Worm (Caenorhabditis elegans) whole organism, L1 larva: Measurements from ENCODE around the gene F14H3.4.

Experiments used
- C04F5.9 ChIP-seq: sonication (generic microtip); optimal IDR thresholded peaks from 2 replicates; lab custom pipeline; 2016; ENCODE audit warnings: missing genetic modification characterization, missing compliant biosample characterization
- C16A3.4 ChIP-seq: fragments of 150-350 bp; optimal IDR thresholded peaks from 2 replicates; lab custom pipeline; 2014; ENCODE audit warnings: missing biosample characterization, missing genetic modification characterization
- Y116A8C.19 ChIP-seq: sonication (generic microtip); optimal IDR thresholded peaks from 2 replicates; lab custom pipeline; 2016; ENCODE audit warnings: missing compliant biosample characterization, missing genetic modification characterization, borderline replicate concordance
- ama-1 ChIP-seq: fragments of 150-350 bp; optimal IDR thresholded peaks from 2 replicates; lab custom pipeline; 2014
- blmp-1 ChIP-seq: fragments of 150-350 bp; optimal IDR thresholded peaks from 2 replicates; lab custom pipeline; 2014; ENCODE audit warnings: missing biosample characterization, missing genetic modification characterization
- ceh-82 ChIP-seq, 3 experiments: fragments of 150-350 bp in 1 of 3; sonication (generic microtip) in 2 of 3; optimal IDR thresholded peaks; 2 replicates each; lab custom pipeline; 2014 to 2017; ENCODE audit warnings: missing biosample characterization in 3 of 3, missing genetic modification characterization in 3 of 3
- ces-1 ChIP-seq: fragments of 150-350 bp; optimal IDR thresholded peaks from 2 replicates; lab custom pipeline; 2014; ENCODE audit warnings: missing biosample characterization, missing genetic modification reagents, missing genetic modification characterization
- dpl-1 ChIP-seq, 3 experiments: fragments of 150-350 bp in 2 of 3; sonication (generic microtip) in 1 of 3; optimal IDR thresholded peaks; 2 replicates each; lab custom pipeline; 2014 to 2017; ENCODE audit warnings: missing biosample characterization in 3 of 3, missing genetic modification characterization in 3 of 3, missing genetic modification reagents in 3 of 3
- efl-3 ChIP-seq: fragments of 200-800 bp; sonication (Bioruptor generic); optimal IDR thresholded peaks from 2 replicates; lab custom pipeline; 2018; ENCODE audit warnings: mild to moderate bottlenecking, missing genetic modification characterization, missing compliant biosample characterization
- egl-13 ChIP-seq: sonication (generic microtip); optimal IDR thresholded peaks from 2 replicates; lab custom pipeline; 2016; ENCODE audit warnings: missing genotype, missing genetic modification reagents, missing genetic modification characterization, missing compliant biosample characterization
- elt-3 ChIP-seq, 6 experiments: fragments of 150-350 bp in 1 of 6; sonication (generic microtip); optimal IDR thresholded peaks; 2 replicates each; lab custom pipeline; 2017 to 2018; ENCODE audit warnings: missing biosample characterization in 6 of 6, missing genetic modification characterization in 6 of 6, inconsistent platforms in 1 of 6
- ets-5 ChIP-seq: fragments of 200-800 bp; sonication (Bioruptor generic); IDR thresholded peaks from 2 replicates; pipeline ENCODE4 v1.3.6; 2022; ENCODE audit warnings: missing genetic modification characterization, missing compliant biosample characterization
- fkh-10 ChIP-seq: sonication (generic microtip); optimal IDR thresholded peaks from 2 replicates; lab custom pipeline; 2017; ENCODE audit warnings: missing biosample characterization, missing genetic modification reagents, missing genetic modification characterization
- fkh-4 ChIP-seq: sonication (generic microtip); optimal IDR thresholded peaks from 2 replicates; lab custom pipeline; 2016; ENCODE audit warnings: missing compliant biosample characterization, missing genetic modification characterization, borderline replicate concordance
- fkh-8 ChIP-seq: sonication (generic microtip); optimal IDR thresholded peaks from 2 replicates; lab custom pipeline; 2016; ENCODE audit warnings: mild to moderate bottlenecking, missing genetic modification characterization, missing compliant biosample characterization
- hlh-17 ChIP-seq: fragments of 200-800 bp; sonication (Bioruptor generic); optimal IDR thresholded peaks from 2 replicates; lab custom pipeline; 2018; ENCODE audit warnings: missing genetic modification characterization, mild to moderate bottlenecking, missing compliant biosample characterization, moderate library complexity, borderline replicate concordance
- hpl-2 ChIP-seq: fragments of 150-350 bp; optimal IDR thresholded peaks from 2 replicates; lab custom pipeline; 2014; ENCODE audit warnings: missing biosample characterization, missing genetic modification reagents, missing genetic modification characterization
- isw-1 ChIP-seq: fragments of 200-800 bp; sonication (Bioruptor generic); IDR thresholded peaks from 2 replicates; pipeline ENCODE4 v1.3.6; 2022; ENCODE audit warnings: missing genetic modification characterization, missing compliant biosample characterization
- lin-13 ChIP-seq: fragments of 150-350 bp; optimal IDR thresholded peaks from 2 replicates; lab custom pipeline; 2014; ENCODE audit warnings: missing biosample characterization, missing genetic modification reagents, missing genetic modification characterization
- lin-14 ChIP-seq: fragments of 200-800 bp; sonication (Bioruptor generic); optimal IDR thresholded peaks from 2 replicates; lab custom pipeline; 2018; ENCODE audit warnings: mild to moderate bottlenecking, missing genetic modification characterization, moderate library complexity, missing compliant biosample characterization
- lin-15B ChIP-seq: fragments of 150-350 bp; sonication (generic microtip); optimal IDR thresholded peaks from 3 replicates; lab custom pipeline; 2014; ENCODE audit warnings: missing biosample characterization, missing genetic modification characterization
- lin-35 ChIP-seq, 2 experiments: fragments of 150-350 bp; optimal IDR thresholded peaks; 2 replicates each; lab custom pipeline; 2014; ENCODE audit warnings: missing biosample characterization in 2 of 2, missing genetic modification characterization in 2 of 2, missing genetic modification reagents in 2 of 2
- lir-3 ChIP-seq: sonication (generic microtip); optimal IDR thresholded peaks from 2 replicates; lab custom pipeline; 2016; ENCODE audit warnings: mild to moderate bottlenecking, missing genetic modification characterization, moderate library complexity, missing compliant biosample characterization; ENCODE audit not compliant: poor library complexity
- lsy-2 ChIP-seq, 2 experiments: fragments of 150-350 bp; optimal IDR thresholded peaks; 2 replicates each; lab custom pipeline; 2014; ENCODE audit warnings: missing biosample characterization in 2 of 2, missing genetic modification characterization in 2 of 2
- mdl-1 ChIP-seq, 2 experiments: fragments of 150-350 bp; optimal IDR thresholded peaks; 2 replicates each; lab custom pipeline; 2014 to 2017; ENCODE audit warnings: missing biosample characterization in 2 of 2, missing genetic modification characterization in 2 of 2, inconsistent platforms in 1 of 2
- mef-2 ChIP-seq: fragments of 150-350 bp; optimal IDR thresholded peaks from 2 replicates; lab custom pipeline; 2014; ENCODE audit warnings: missing biosample characterization, missing genetic modification characterization
- nhr-11 ChIP-seq: fragments of 150-350 bp; optimal IDR thresholded peaks from 2 replicates; lab custom pipeline; 2014; ENCODE audit warnings: missing biosample characterization, missing genetic modification characterization
- nhr-12 ChIP-seq: sonication (generic microtip); optimal IDR thresholded peaks from 2 replicates; lab custom pipeline; 2017; ENCODE audit warnings: missing biosample characterization, missing genetic modification characterization
- nhr-28 ChIP-seq: fragments of 150-350 bp; optimal IDR thresholded peaks from 2 replicates; lab custom pipeline; 2014; ENCODE audit warnings: missing biosample characterization, missing genetic modification characterization
- nhr-85 ChIP-seq: sonication (generic microtip); peaks from one replicate; lab custom pipeline; 2016; ENCODE audit warnings: missing genetic modification characterization, inconsistent platforms, missing compliant biosample characterization
- nhr-90 ChIP-seq: sonication (generic microtip); optimal IDR thresholded peaks from 2 replicates; lab custom pipeline; 2016; ENCODE audit warnings: mild to moderate bottlenecking, missing genetic modification characterization, missing compliant biosample characterization; ENCODE audit not compliant: poor library complexity
- pqm-1 ChIP-seq: sonication (generic microtip); optimal IDR thresholded peaks from 3 replicates; lab custom pipeline; 2017; ENCODE audit warnings: missing biosample characterization, missing genetic modification characterization
- skn-1 ChIP-seq: fragments of 150-350 bp; optimal IDR thresholded peaks from 2 replicates; lab custom pipeline; 2014; ENCODE audit warnings: missing biosample characterization, missing genetic modification characterization
- sox-4 ChIP-seq: sonication (generic microtip); optimal IDR thresholded peaks from 2 replicates; lab custom pipeline; 2016; ENCODE audit warnings: missing genetic modification characterization, missing compliant biosample characterization
- swsn-7 ChIP-seq: sonication (generic microtip); optimal IDR thresholded peaks from 2 replicates; lab custom pipeline; 2016; ENCODE audit warnings: missing genetic modification characterization, missing compliant biosample characterization
- tbx-2 ChIP-seq: sonication (generic microtip); optimal IDR thresholded peaks from 2 replicates; lab custom pipeline; 2016; ENCODE audit warnings: missing genetic modification characterization, missing compliant biosample characterization
- tlp-1 ChIP-seq: fragments of 150-350 bp; optimal IDR thresholded peaks from 2 replicates; lab custom pipeline; 2014; ENCODE audit warnings: missing biosample characterization, missing genetic modification characterization
- unc-130 ChIP-seq: fragments of 150-350 bp; optimal IDR thresholded peaks from 2 replicates; lab custom pipeline; 2017; ENCODE audit warnings: missing biosample characterization, missing genetic modification characterization, inconsistent platforms
- unc-86 ChIP-seq: sonication (generic microtip); optimal IDR thresholded peaks from 2 replicates; lab custom pipeline; 2016; ENCODE audit warnings: missing genetic modification characterization, missing compliant biosample characterization
- unc-98 ChIP-seq: fragments of 200-800 bp; sonication (Bioruptor generic); IDR thresholded peaks from 2 replicates; pipeline ENCODE4 v1.3.6; 2022; ENCODE audit warnings: missing genetic modification characterization, missing compliant biosample characterization
- xbp-1 ChIP-seq: sonication (generic microtip); optimal IDR thresholded peaks from 2 replicates; lab custom pipeline; 2016; ENCODE audit warnings: missing genetic modification characterization, missing compliant biosample characterization
- zag-1 ChIP-seq: fragments of 150-350 bp; optimal IDR thresholded peaks from 2 replicates; lab custom pipeline; 2014; ENCODE audit warnings: missing biosample characterization, missing genetic modification characterization
- ztf-11 ChIP-seq, 2 experiments: sonication (generic microtip); optimal IDR thresholded peaks; 2 replicates each; lab custom pipeline; 2016 to 2017; ENCODE audit warnings: missing genetic modification characterization in 2 of 2, missing biosample characterization in 1 of 2, missing compliant biosample characterization in 1 of 2
- ztf-4 ChIP-seq: fragments of 150-350 bp; optimal IDR thresholded peaks from 2 replicates; lab custom pipeline; 2014; ENCODE audit warnings: missing biosample characterization, missing genetic modification characterization

Gene F14H3.4

ce11 chrV:16022600-16022999 lies 32.3 kb downstream of the F14H3.4 start (continued):
- TF ChIP-seq unc-130 (tag; lab: Kevin White, UChicago), result no peak
- TF ChIP-seq fkh-4, result peak; percentile 60
- no peak for TF ChIP-seq mef-2
- TF ChIP-seq fkh-10 (GFP tag; lab: Kevin White, UChicago), result no peak
- peak; percentile 66 for TF ChIP-seq unc-98 (GFP tag; lab: Robert Waterston, UW)
- TF ChIP-seq efl-3 (GFP tag; lab: Kevin White, UChicago), result no peak
- TF ChIP-seq egl-13 (tag; lab: Kevin White, UChicago), result no peak
- peak; percentile 1 for TF ChIP-seq C16A3.4 (tag; lab: Kevin White, UChicago)
- TF ChIP-seq sox-4 (tag; lab: Kevin White, UChicago), result peak; percentile 51
- peak; percentile 25 for TF ChIP-seq skn-1
- no peak for TF ChIP-seq lsy-2 (tag; optimal IDR thresholded peaks at IDR 0.05; lab: Kevin White, UChicago)
- no peak for TF ChIP-seq lin-15B
- TF ChIP-seq ztf-11 (tag; optimal IDR thresholded peaks at IDR 0.05; lab: Kevin White, UChicago), result peak in 1 of 2 experiments; percentile 82
- TF ChIP-seq fkh-8, result no peak
- TF ChIP-seq swsn-7 (tag; lab: Kevin White, UChicago), result peak; percentile 52
- TF ChIP-seq xbp-1, result peak; percentile 55
- peak; percentile 30 for TF ChIP-seq Y116A8C.19
- peak; percentile 91 to 95 for TF ChIP-seq lin-35 (GFP tag; optimal IDR thresholded peaks at IDR 0.05; lab: Kevin White, UChicago)
- TF ChIP-seq tbx-2, result no peak
- TF ChIP-seq dpl-1 (GFP tag; optimal IDR thresholded peaks at IDR 0.05; lab: Kevin White, UChicago), result peak; percentile 82 to 91 (median 88)
- TF ChIP-seq nhr-28 (tag; lab: Kevin White, UChicago), result no peak
- TF ChIP-seq unc-86, result no peak
- no peak for TF ChIP-seq ama-1 (lab: Kevin White, UChicago)
- no peak for TF ChIP-seq ets-5 (GFP tag; lab: Robert Waterston, UW)

ce11 chrV:16020042-16020441 lies 34.8 kb downstream of the F14H3.4 start, which contains the start of gene srx-44:
Gene srx-44, plus strand, starts transcription at chrV:16020342.
- TF ChIP-seq zag-1 (tag; lab: Kevin White, UChicago) (no peak), ztf-11 (tag; optimal IDR thresholded peaks at IDR 0.05; lab: Kevin White, UChicago) (no peak), tlp-1 (no peak), lin-15B (no peak), nhr-11 (tag; lab: Kevin White, UChicago) (no peak), isw-1 (no peak), unc-130 (tag; lab: Kevin White, UChicago) (no peak), fkh-10 (GFP tag; lab: Kevin White, UChicago) (no peak), mdl-1 (tag; optimal IDR thresholded peaks at IDR 0.05; lab: Kevin White, UChicago) (no peak), skn-1 (no peak), lir-3 (tag; lab: Kevin White, UChicago) (no peak), pqm-1 (tag; lab: Kevin White, UChicago) (no peak), ztf-4 (tag; lab: Kevin White, UChicago) (no peak), elt-3 (tag; optimal IDR thresholded peaks at IDR 0.05; lab: Kevin White, UChicago) (no peak), C04F5.9 (tag; lab: Kevin White, UChicago) (no peak)

ce11 chrV:16017671-16018070 lies 37.2 kb downstream of the F14H3.4 start, which contains the start of gene srx-43:
Gene srx-43, plus strand, starts transcription at chrV:16017971.
- TF ChIP-seq Y116A8C.19 (no peak), blmp-1 (no peak), nhr-12 (tag; lab: Kevin White, UChicago) (no peak), ceh-82 (tag; optimal IDR thresholded peaks at IDR 0.05; lab: Kevin White, UChicago) (no peak), nhr-90 (no peak), lin-13 (GFP tag; lab: Kevin White, UChicago) (no peak), egl-13 (tag; lab: Kevin White, UChicago) (no peak), hlh-17 (GFP tag; lab: Kevin White, UChicago) (no peak), xbp-1 (no peak), lin-14 (no peak), ama-1 (lab: Kevin White, UChicago) (no peak), hpl-2 (GFP tag; lab: Kevin White, UChicago) (no peak), ces-1 (GFP tag; lab: Kevin White, UChicago) (no peak), nhr-85 (tag; lab: Kevin White, UChicago) (no peak), elt-3 (tag; optimal IDR thresholded peaks at IDR 0.05; lab: Kevin White, UChicago) (no peak), tlp-1 (no peak)
- TF ChIP-seq, all 84 proteins: peak for 0
